Worm (Caenorhabditis elegans): Measurements from ENCODE around the gene F32D8.1.

ce11 chrV:10902682-10903081 is 22.1 kb downstream of the F32D8.1 start, which contains the start of gene F32D8.8:
- TF ChIP-seq klf-2 (GFP tag; conservative IDR thresholded peaks at IDR 0.05) (no peak), med-1 (GFP tag; optimal IDR thresholded peaks at IDR 0.05; ENCODE audit: insufficient read depth) (no peak), ztf-29 (GFP tag; IDR thresholded peaks at IDR 0.05) (no peak), ztf-23 (GFP tag; IDR thresholded peaks at IDR 0.05) (no peak), cog-1 (tag; optimal IDR thresholded peaks at IDR 0.05) (no peak), tab-1 (GFP tag; IDR thresholded peaks at IDR 0.05) (no peak)

Measured in whole organism, midembryonic.